Fruit fly (Drosophila melanogaster) whole organism, pupa: ENCODE results near the gene CG33710.

ENCODE experiments used
- CG12605 ChIP-seq: fragments of 200-800 bp; sonication (Bioruptor generic); IDR thresholded peaks from 2 replicates; pipeline ENCODE4 v1.3.6; 2022; ENCODE audit warnings: missing biosample characterization, missing genetic modification characterization
- CG17806 ChIP-seq: fragments of 200-800 bp; sonication (Bioruptor generic); optimal IDR thresholded peaks from 2 replicates; lab custom pipeline; 2018; ENCODE audit warnings: missing biosample characterization, mild to moderate bottlenecking, missing genetic modification characterization, moderate library complexity
- CG8301 ChIP-seq: fragments of 200-800 bp; sonication (Bioruptor generic); optimal IDR thresholded peaks from 2 replicates; lab custom pipeline; 2018; ENCODE audit warnings: missing biosample characterization, mild to moderate bottlenecking, missing genetic modification characterization
- CG9948 ChIP-seq: fragments of 200-800 bp; sonication (Bioruptor generic); optimal IDR thresholded peaks from 2 replicates; lab custom pipeline; 2018; ENCODE audit warnings: missing biosample characterization, mild to moderate bottlenecking, missing genetic modification characterization, moderate library complexity
- EcR ChIP-seq: fragments of 200-800 bp; sonication (Bioruptor generic); optimal IDR thresholded peaks from 3 replicates; lab custom pipeline; 2019; ENCODE audit warnings: missing biosample characterization, missing genetic modification characterization, mild to moderate bottlenecking, moderate library complexity, missing genetic modification reagents
- Pif1B ChIP-seq: fragments of 200-800 bp; sonication (Bioruptor generic); optimal IDR thresholded peaks from 3 replicates; lab custom pipeline; 2016; ENCODE audit warnings: missing biosample characterization, missing genetic modification characterization
- Snoo ChIP-seq: fragments of 200-800 bp; sonication (Bioruptor generic); optimal IDR thresholded peaks from 3 replicates; lab custom pipeline; 2017; ENCODE audit warnings: missing biosample characterization, mild to moderate bottlenecking, missing genetic modification characterization, inconsistent platforms
- gl ChIP-seq: fragments of 200-800 bp; sonication (Bioruptor generic); optimal IDR thresholded peaks from 2 replicates; lab custom pipeline; 2018; ENCODE audit warnings: missing biosample characterization, mild to moderate bottlenecking, missing genetic modification characterization
- rn ChIP-seq: fragments of 200-800 bp; sonication (Bioruptor generic); IDR thresholded peaks from 2 replicates; pipeline ENCODE4 v1.3.6; 2022; ENCODE audit warnings: missing biosample characterization, missing genetic modification characterization

- TF ChIP-seq CG17806 (no peak), CG8301 (tag; lab: Kevin White, UChicago) (no peak), EcR (GFP tag; lab: Kevin White, UChicago) (no peak), Pif1B (GFP tag; lab: Kevin White, UChicago) (no peak), gl (tag; lab: Kevin White, UChicago) (no peak), CG9948 (tag; lab: Kevin White, UChicago) (no peak), CG12605 (GFP tag; lab: Robert Waterston, UW) (no peak), rn (GFP tag; lab: Robert Waterston, UW) (no peak), Snoo (tag; lab: Kevin White, UChicago) (no peak)
These were observed 722 bp downstream of the CG33710 start, which contains the start of gene CG34258 for dm6 chr3L:19951868-19952267.
